Fruit fly (Drosophila melanogaster): Measurements from ENCODE around the gene Sap-r.

DNA sequence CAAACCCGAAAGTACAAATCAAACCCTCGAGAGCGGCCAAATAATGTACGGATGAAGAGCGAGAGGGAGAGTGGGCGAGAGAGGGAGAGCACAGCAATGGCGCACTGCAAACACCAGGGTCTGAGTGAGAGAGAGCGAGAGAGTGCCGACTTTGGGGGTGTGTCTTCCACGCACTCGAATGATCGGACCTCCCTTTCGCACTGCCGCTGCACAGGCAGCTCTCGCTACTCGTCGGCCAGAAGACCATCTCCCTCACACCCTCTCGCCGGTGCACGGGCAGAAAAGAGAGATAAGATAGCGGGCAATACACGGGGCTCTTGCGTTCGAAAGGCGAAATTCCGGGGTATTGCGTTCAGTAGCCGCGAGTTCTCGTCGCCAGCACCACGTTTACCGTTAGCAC is 23.5 kb upstream of the Sap-r start, which contains the start of gene Ptx1:
- TF ChIP-seq CG10267 (tag; optimal IDR thresholded peaks at IDR 0.05) (no peak), CG7928 (GFP tag; optimal IDR thresholded peaks at IDR 0.05) (no peak), gfzf (GFP tag; optimal IDR thresholded peaks at IDR 0.05) (no peak), en (GFP tag; optimal IDR thresholded peaks at IDR 0.05) (no peak), nom (GFP tag; optimal IDR thresholded peaks at IDR 0.05) (no peak), CG6765 (GFP tag; optimal IDR thresholded peaks at IDR 0.05) (no peak), caup (GFP tag; optimal IDR thresholded peaks at IDR 0.05; ENCODE audit: severe bottlenecking) (no peak), exex (tag; optimal IDR thresholded peaks at IDR 0.05) (no peak), Doc3 (GFP tag; IDR thresholded peaks at IDR 0.05; ENCODE audit: partially characterized antibody) (peak; percentile 32; the same call in 1 of the 3 replicates), dan (GFP tag; IDR thresholded peaks at IDR 0.05) (no peak), Hmr (GFP tag; optimal IDR thresholded peaks at IDR 0.05) (peak; percentile 26), sens-2 (GFP tag; IDR thresholded peaks at IDR 0.05) (no peak), CG43689 (GFP tag; IDR thresholded peaks at IDR 0.05) (no peak), zfh2 (GFP tag; optimal IDR thresholded peaks at IDR 0.05) (no peak)
